Fruit fly (Drosophila melanogaster): ENCODE measurements around the gene Hsc20.

dm6 chr3L:16221800-16222199, 11.1 kb upstream of the Hsc20 start:
- no peak for TF ChIP-seq Rel (GFP tag; optimal IDR thresholded peaks at IDR 0.05)
- TF ChIP-seq Rel (tag; optimal IDR thresholded peaks at IDR 0.05) = no peak
- TF ChIP-seq foxo (GFP tag; optimal IDR thresholded peaks at IDR 0.05) = no peak
- no peak for TF ChIP-seq Myc (optimal IDR thresholded peaks at IDR 0.05)
- TF ChIP-seq Hr78 (GFP tag; optimal IDR thresholded peaks at IDR 0.05) = no peak
- TF ChIP-seq CG9705 (GFP tag; optimal IDR thresholded peaks at IDR 0.05) = no peak
- TF ChIP-seq woc (GFP tag; optimal IDR thresholded peaks at IDR 0.05) = no peak
- no peak for TF ChIP-seq fru (GFP tag; optimal IDR thresholded peaks at IDR 0.05)
- TF ChIP-seq Mio (GFP tag; optimal IDR thresholded peaks at IDR 0.05) = no peak
- TF ChIP-seq dmrt93B (GFP tag; optimal IDR thresholded peaks at IDR 0.05) = no peak
- TF ChIP-seq Jra (GFP tag; optimal IDR thresholded peaks at IDR 0.05) = no peak
